Worm (Caenorhabditis elegans) whole organism, midembryonic: Measurements from ENCODE around the gene fkh-4.

ENCODE experiments used
- cog-1 ChIP-seq: sonication (generic microtip); optimal IDR thresholded peaks from 2 replicates; lab custom pipeline; 2016; ENCODE audit warnings: missing genetic modification characterization, missing compliant biosample characterization
- klf-2 ChIP-seq: fragments of 200-800 bp; sonication (Bioruptor generic); conservative IDR thresholded peaks from 2 replicates; pipeline ENCODE4 v1.3.6; 2022; ENCODE audit warnings: missing genetic modification reagents, missing genetic modification characterization, missing compliant biosample characterization
- med-1 ChIP-seq: sonication (generic microtip); optimal IDR thresholded peaks from 2 replicates; lab custom pipeline; 2017; ENCODE audit warnings: missing genetic modification characterization, mild to moderate bottlenecking, missing compliant biosample characterization, antibody characterized with exemption, missing genetic modification reagents; ENCODE audit not compliant: insufficient read depth
- ref-1 ChIP-seq: fragments of 200-800 bp; sonication (Bioruptor generic); conservative IDR thresholded peaks from 2 replicates; pipeline ENCODE4 v1.3.6; 2022; ENCODE audit warnings: missing genetic modification reagents, missing genetic modification characterization, missing compliant biosample characterization
- tab-1 ChIP-seq: fragments of 200-800 bp; sonication (Bioruptor generic); IDR thresholded peaks from 2 replicates; pipeline ENCODE4 v1.3.6; 2022; ENCODE audit warnings: missing genetic modification characterization, missing compliant biosample characterization
- ztf-29 ChIP-seq: fragments of 200-800 bp; sonication (Bioruptor generic); IDR thresholded peaks from 2 replicates; pipeline ENCODE4 v1.3.6; 2022; ENCODE audit warnings: missing genetic modification reagents, missing genetic modification characterization, missing compliant biosample characterization

DNA sequence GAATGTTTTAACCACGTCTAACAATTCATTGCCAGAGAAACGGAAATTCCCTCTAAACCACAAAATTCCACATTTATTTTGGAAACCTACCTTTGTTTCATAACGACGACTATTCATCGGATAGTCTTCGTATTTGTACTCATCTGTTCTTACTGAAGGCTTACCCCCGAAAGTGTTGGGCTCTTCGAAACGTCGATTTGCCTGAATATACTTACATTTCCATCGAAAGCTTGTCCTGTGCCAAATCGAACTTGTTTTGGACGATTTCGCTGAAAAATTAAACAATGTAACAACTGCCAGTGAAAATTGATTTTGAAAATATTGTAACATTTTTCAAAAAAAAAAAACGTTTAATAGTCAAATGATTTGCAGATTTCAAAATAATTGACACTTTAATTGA lies 33.9 kb upstream of the fkh-4 start, which contains the start of gene F02D10.3:
- TF ChIP-seq tab-1 (GFP tag; lab: Robert Waterston, UW) (no peak), cog-1 (tag; lab: Kevin White, UChicago) (no peak), med-1 (GFP tag; lab: Kevin White, UChicago) (no peak), ztf-29 (GFP tag; lab: Robert Waterston, UW) (no peak), ref-1 (GFP tag; lab: Robert Waterston, UW) (no peak), klf-2 (GFP tag; lab: Robert Waterston, UW) (no peak)
